Worm (Caenorhabditis elegans): ENCODE measurements around the gene K02E10.4.
A peak's percentile ranks its signal among the peaks of the same experiment; 100 is the strongest.

K02E10.4 gene

ce11 chrX:2488526-2489098 lies 5.5 kb downstream of the K02E10.4 start, which contains the start of gene hid-1:
TSS of gene hid-1 (plus strand) at chrX:2489048.
- TF ChIP-seq ceh-16 (tag; optimal IDR thresholded peaks at IDR 0.05): no peak
- peak; percentile 51 for TF ChIP-seq C34F6.9 (tag; optimal IDR thresholded peaks at IDR 0.05)
- no peak for TF ChIP-seq ztf-1 (GFP tag; conservative IDR thresholded peaks at IDR 0.05)
- peak; percentile 21 for TF ChIP-seq sem-4 (tag; optimal IDR thresholded peaks at IDR 0.05)
- no peak for TF ChIP-seq mdl-1 (tag; optimal IDR thresholded peaks at IDR 0.05)
- TF ChIP-seq gmeb-1 (tag; optimal IDR thresholded peaks at IDR 0.05): no peak
- TF ChIP-seq blmp-1 (tag; optimal IDR thresholded peaks at IDR 0.05; ENCODE audit: insufficient read depth): no peak
- no peak for TF ChIP-seq Y55F3AM.14 (GFP tag; optimal IDR thresholded peaks at IDR 0.05)
- peak; percentile 14 for TF ChIP-seq sma-9 (GFP tag; optimal IDR thresholded peaks at IDR 0.05)
- TF ChIP-seq sma-9 (tag; optimal IDR thresholded peaks at IDR 0.05): no peak
- peak; percentile 2 for TF ChIP-seq lin-11 (tag; optimal IDR thresholded peaks at IDR 0.05)
- no peak for TF ChIP-seq ztf-4 (tag; optimal IDR thresholded peaks at IDR 0.05)
- no peak for TF ChIP-seq nhr-21 (tag; optimal IDR thresholded peaks at IDR 0.05)
- TF ChIP-seq lin-39 (tag; optimal IDR thresholded peaks at IDR 0.05): no peak
- no peak for TF ChIP-seq nhr-129 (tag; optimal IDR thresholded peaks at IDR 0.05)
- TF ChIP-seq elt-1 (tag; optimal IDR thresholded peaks at IDR 0.05): no peak
- TF ChIP-seq lsy-2 (tag; optimal IDR thresholded peaks at IDR 0.05): peak in 1 of 2 experiments; percentile 13
- no peak for TF ChIP-seq mab-5 (tag; optimal IDR thresholded peaks at IDR 0.05)
- TF ChIP-seq ama-1 (optimal IDR thresholded peaks at IDR 0.05): no peak
- no peak for TF ChIP-seq unc-39 (tag; optimal IDR thresholded peaks at IDR 0.05)
- TF ChIP-seq nhr-10 (tag; optimal IDR thresholded peaks at IDR 0.05): no peak
- TF ChIP-seq unc-62 (GFP tag; optimal IDR thresholded peaks at IDR 0.05): no peak
- TF ChIP-seq egl-27 (tag; optimal IDR thresholded peaks at IDR 0.05): no peak
- TF ChIP-seq sma-3 (GFP tag; optimal IDR thresholded peaks at IDR 0.05): no peak
- no peak for TF ChIP-seq alr-1 (tag; optimal IDR thresholded peaks at IDR 0.05)
- no peak for TF ChIP-seq aly-2 (tag; optimal IDR thresholded peaks at IDR 0.05)
- TF ChIP-seq R02D3.7 (tag; optimal IDR thresholded peaks at IDR 0.05): no peak
- TF ChIP-seq nhr-23 (tag; optimal IDR thresholded peaks at IDR 0.05): no peak
- TF ChIP-seq ztf-11 (tag; optimal IDR thresholded peaks at IDR 0.05): no peak

ce11 chrX:2493586-2494175 lies 10.6 kb downstream of the K02E10.4 start:
- TF ChIP-seq ZK546.5 (tag; optimal IDR thresholded peaks at IDR 0.05) (no peak), snpc-4 (tag; optimal IDR thresholded peaks at IDR 0.05) (peak; percentile 19)

ce11 chrX:2494296-2494695 lies 11.2 kb downstream of the K02E10.4 start:
- TF ChIP-seq ztf-1 (GFP tag; conservative IDR thresholded peaks at IDR 0.05): no peak
- no peak for TF ChIP-seq C34F6.9 (tag; optimal IDR thresholded peaks at IDR 0.05)
- no peak for TF ChIP-seq crh-2 (tag; optimal IDR thresholded peaks at IDR 0.05)

- TF ChIP-seq nhr-6 (tag; optimal IDR thresholded peaks at IDR 0.05) (peak; percentile 40), C34F6.9 (tag; optimal IDR thresholded peaks at IDR 0.05) (peak; percentile 30), ztf-1 (GFP tag; conservative IDR thresholded peaks at IDR 0.05) (no peak), sma-3 (GFP tag; optimal IDR thresholded peaks at IDR 0.05) (peak; percentile 68), blmp-1 (tag; optimal IDR thresholded peaks at IDR 0.05; ENCODE audit: insufficient read depth) (peak; percentile 82), ztf-4 (tag; optimal IDR thresholded peaks at IDR 0.05) (no peak), R02D3.7 (tag; optimal IDR thresholded peaks at IDR 0.05) (no peak), nhr-12 (tag; optimal IDR thresholded peaks at IDR 0.05) (no peak), ama-1 (optimal IDR thresholded peaks at IDR 0.05) (no peak), sma-9 (GFP tag; optimal IDR thresholded peaks at IDR 0.05) (peak; percentile 69), sma-9 (tag; optimal IDR thresholded peaks at IDR 0.05) (no peak), zag-1 (tag; optimal IDR thresholded peaks at IDR 0.05) (no peak), ztf-11 (tag; optimal IDR thresholded peaks at IDR 0.05) (no peak), sem-4 (tag; optimal IDR thresholded peaks at IDR 0.05) (no peak), nhr-25 (tag; optimal IDR thresholded peaks at IDR 0.05) (peak; percentile 61), mbf-1 (tag; optimal IDR thresholded peaks at IDR 0.05) (no peak), dmd-4 (tag; optimal IDR thresholded peaks at IDR 0.05) (no peak), elt-1 (tag; optimal IDR thresholded peaks at IDR 0.05) (no peak), lin-13 (GFP tag; optimal IDR thresholded peaks at IDR 0.05) (peak; percentile 11), nhr-11 (tag; optimal IDR thresholded peaks at IDR 0.05) (no peak), lin-11 (tag; optimal IDR thresholded peaks at IDR 0.05) (no peak), gmeb-1 (tag; optimal IDR thresholded peaks at IDR 0.05) (peak; percentile 3), elt-3 (tag; optimal IDR thresholded peaks at IDR 0.05) (no peak), ceh-82 (tag; optimal IDR thresholded peaks at IDR 0.05) (no peak), snpc-4 (tag; optimal IDR thresholded peaks at IDR 0.05) (peak; percentile 27), aly-2 (tag; optimal IDR thresholded peaks at IDR 0.05) (no peak), mab-5 (tag; optimal IDR thresholded peaks at IDR 0.05) (no peak), nhr-237 (tag; optimal IDR thresholded peaks at IDR 0.05) (no peak), ceh-16 (tag; optimal IDR thresholded peaks at IDR 0.05) (peak; percentile 34), mdl-1 (tag; optimal IDR thresholded peaks at IDR 0.05) (no peak), egl-27 (tag; optimal IDR thresholded peaks at IDR 0.05) (peak; percentile 59), peb-1 (tag; optimal IDR thresholded peaks at IDR 0.05) (no peak), fos-1 (tag; optimal IDR thresholded peaks at IDR 0.05) (peak; percentile 55), nhr-77 (tag; optimal IDR thresholded peaks at IDR 0.05) (no peak)
Measured at ce11 chrX:2495865-2496314, 12.8 kb downstream of the K02E10.4 start, which contains the start of gene rabr-1. TSS of gene rabr-1 (plus strand) at chrX:2496180.

Data from whole organism, L2 larva.